Fruit fly (Drosophila melanogaster) whole organism, embryonic: ENCODE results near the gene ari-1.

Experiments
- ATbp ChIP-seq: fragments of 200-800 bp; sonication (Bioruptor generic); optimal IDR thresholded peaks from 2 replicates; lab custom pipeline; 2017; ENCODE audit warnings: missing biosample characterization, mild to moderate bottlenecking, missing genetic modification characterization, missing genetic modification reagents
- Ada2b ChIP-seq: fragments of 200-800 bp; sonication (Bioruptor generic); IDR thresholded peaks from 2 replicates; pipeline ENCODE4 v1.3.6; 2022; ENCODE audit warnings: missing biosample characterization, missing genetic modification characterization
- Atf3 ChIP-seq: fragments of 200-800 bp; sonication (Bioruptor generic); optimal IDR thresholded peaks from 3 replicates; lab custom pipeline; 2016; ENCODE audit warnings: missing biosample characterization, missing genetic modification characterization
- Bteb2 ChIP-seq: fragments of 200-800 bp; sonication (Bioruptor generic); optimal IDR thresholded peaks from 2 replicates; lab custom pipeline; 2016; ENCODE audit warnings: missing biosample characterization, missing genetic modification characterization
- CG1024 ChIP-seq: fragments of 200-800 bp; sonication (Bioruptor generic); IDR thresholded peaks from 2 replicates; pipeline ENCODE4 v1.3.6; 2022; ENCODE audit warnings: missing biosample characterization, missing genetic modification characterization
- CG12104 ChIP-seq: fragments of 200-800 bp; sonication (Bioruptor generic); optimal IDR thresholded peaks from 3 replicates; lab custom pipeline; 2016; ENCODE audit warnings: missing biosample characterization, missing genetic modification characterization
- CG12391 ChIP-seq: fragments of 200-800 bp; sonication (Bioruptor generic); optimal IDR thresholded peaks from 3 replicates; lab custom pipeline; 2018; ENCODE audit warnings: missing biosample characterization, mild to moderate bottlenecking, missing genetic modification characterization, moderate library complexity
- CG13296 ChIP-seq: fragments of 200-800 bp; sonication (Bioruptor generic); optimal IDR thresholded peaks from 3 replicates; lab custom pipeline; 2018; ENCODE audit warnings: missing biosample characterization, mild to moderate bottlenecking, missing genetic modification characterization
- CG17912 ChIP-seq: fragments of 200-800 bp; sonication (Bioruptor generic); optimal IDR thresholded peaks from 2 replicates; lab custom pipeline; 2018; ENCODE audit warnings: missing biosample characterization, mild to moderate bottlenecking, missing genetic modification characterization
- CG2120 ChIP-seq: fragments of 200-800 bp; sonication (Bioruptor generic); optimal IDR thresholded peaks from 3 replicates; lab custom pipeline; 2016; ENCODE audit warnings: missing biosample characterization, missing genetic modification characterization
- CG3163 ChIP-seq: fragments of 200-800 bp; sonication (Bioruptor generic); optimal IDR thresholded peaks from 3 replicates; lab custom pipeline; 2016; ENCODE audit warnings: missing biosample characterization, missing genetic modification characterization
- CG32772 ChIP-seq: fragments of 200-800 bp; sonication (Bioruptor generic); IDR thresholded peaks from 2 replicates; pipeline ENCODE4 v1.3.6; 2022; ENCODE audit warnings: missing biosample characterization, missing genetic modification characterization
- CG4707 ChIP-seq: fragments of 200-800 bp; sonication (Bioruptor generic); optimal IDR thresholded peaks from 2 replicates; lab custom pipeline; 2018; ENCODE audit warnings: missing biosample characterization, mild to moderate bottlenecking, missing genetic modification characterization, moderate library complexity
- CG7357 ChIP-seq: fragments of 200-800 bp; sonication (Bioruptor generic); IDR thresholded peaks from 3 replicates; pipeline ENCODE4 v1.3.6; 2022; ENCODE audit warnings: missing biosample characterization, missing genetic modification characterization
- CG7745 ChIP-seq: fragments of 200-800 bp; sonication (Bioruptor generic); optimal IDR thresholded peaks from 2 replicates; lab custom pipeline; 2018; ENCODE audit warnings: missing biosample characterization, mild to moderate bottlenecking, missing genetic modification characterization, moderate library complexity
- CG8089 ChIP-seq: fragments of 200-800 bp; sonication (Bioruptor generic); optimal IDR thresholded peaks from 3 replicates; lab custom pipeline; 2016; ENCODE audit warnings: missing biosample characterization, missing genetic modification characterization
- CG9727 ChIP-seq: fragments of 200-800 bp; sonication (Bioruptor generic); optimal IDR thresholded peaks from 3 replicates; lab custom pipeline; 2017; ENCODE audit warnings: missing biosample characterization, mild to moderate bottlenecking, missing genetic modification characterization
- CG9932 ChIP-seq: fragments of 200-800 bp; sonication (Bioruptor generic); IDR thresholded peaks from 2 replicates; pipeline ENCODE4 v1.3.6; 2022; ENCODE audit warnings: missing biosample characterization, missing genetic modification characterization
- D19B ChIP-seq: fragments of 200-800 bp; sonication (Bioruptor generic); optimal IDR thresholded peaks from 2 replicates; lab custom pipeline; 2017; ENCODE audit warnings: missing biosample characterization, mild to moderate bottlenecking, missing genetic modification characterization
- Dll ChIP-seq: fragments of 200-800 bp; sonication (Bioruptor generic); IDR thresholded peaks from 4 replicates; pipeline ENCODE4 v1.3.6; 2022; ENCODE audit warnings: missing biosample characterization, missing genetic modification characterization; ENCODE audit not compliant: partially characterized antibody
- H2.0 ChIP-seq: fragments of 200-800 bp; sonication (Bioruptor generic); IDR thresholded peaks from 2 replicates; pipeline ENCODE4 v1.3.6; 2022; ENCODE audit warnings: missing biosample characterization, missing genetic modification characterization
- HHEX ChIP-seq: fragments of 200-800 bp; sonication (Bioruptor generic); optimal IDR thresholded peaks from 3 replicates; lab custom pipeline; 2017; ENCODE audit warnings: missing biosample characterization, mild to moderate bottlenecking, missing genetic modification characterization, missing genetic modification reagents
- Hr51 ChIP-seq, 2 experiments: fragments of 200-800 bp; sonication (Bioruptor generic); optimal IDR thresholded peaks; 2 replicates in 1 of 2; 3 replicates in 1 of 2; lab custom pipeline; 2016 to 2018; ENCODE audit warnings: missing biosample characterization in 2 of 2, missing genetic modification characterization in 2 of 2, mild to moderate bottlenecking in 1 of 2, moderate library complexity in 1 of 2
- Max ChIP-seq: fragments of 200-800 bp; sonication (Bioruptor generic); optimal IDR thresholded peaks from 2 replicates; lab custom pipeline; 2016; ENCODE audit warnings: missing biosample characterization, mild to moderate bottlenecking, missing genetic modification characterization
- Neu2 ChIP-seq: fragments of 200-800 bp; sonication (Bioruptor generic); optimal IDR thresholded peaks from 3 replicates; lab custom pipeline; 2016; ENCODE audit warnings: missing biosample characterization, missing genetic modification characterization, borderline replicate concordance
- Nf-YC ChIP-seq: fragments of 200-800 bp; optimal IDR thresholded peaks from 3 replicates; lab custom pipeline; 2019; ENCODE audit warnings: missing biosample characterization, mild to moderate bottlenecking, missing genetic modification characterization, moderate library complexity
- Optix ChIP-seq: fragments of 200-800 bp; sonication (Bioruptor generic); IDR thresholded peaks from 3 replicates; pipeline ENCODE4 v1.3.6; 2022; ENCODE audit warnings: missing biosample characterization, missing genetic modification characterization
- Tbp ChIP-seq: fragments of >200 bp; optimal IDR thresholded peaks from 2 replicates; lab custom pipeline; 2018; ENCODE audit warnings: missing biosample characterization, missing genetic modification characterization
- Xrp1 ChIP-seq: fragments of 200-800 bp; sonication (Bioruptor generic); IDR thresholded peaks from 2 replicates; pipeline ENCODE4 v1.3.6; 2022; ENCODE audit warnings: missing biosample characterization, missing genetic modification characterization
- ara ChIP-seq: fragments of 200-800 bp; sonication (Bioruptor generic); IDR thresholded peaks from 2 replicates; pipeline ENCODE4 v1.3.6; 2022; ENCODE audit warnings: missing biosample characterization, missing genetic modification characterization
- az2 ChIP-seq: fragments of 200-800 bp; sonication (Bioruptor generic); optimal IDR thresholded peaks from 3 replicates; lab custom pipeline; 2016; ENCODE audit warnings: missing biosample characterization, missing genetic modification characterization
- bcd ChIP-seq: fragments of 200-800 bp; sonication (Bioruptor generic); optimal IDR thresholded peaks from 2 replicates; lab custom pipeline; 2017; ENCODE audit warnings: missing biosample characterization, mild to moderate bottlenecking, missing genetic modification characterization
- corto ChIP-seq: fragments of 200-800 bp; sonication (Bioruptor generic); optimal IDR thresholded peaks from 2 replicates; lab custom pipeline; 2016; ENCODE audit warnings: missing biosample characterization, mild to moderate bottlenecking, missing genetic modification characterization, moderate library complexity
- ems ChIP-seq: fragments of 200-800 bp; sonication (Bioruptor generic); optimal IDR thresholded peaks from 3 replicates; lab custom pipeline; 2016; ENCODE audit warnings: missing biosample characterization, missing genetic modification characterization
- eve ChIP-seq, 2 experiments: fragments of >200 bp; optimal IDR thresholded peaks; 2 replicates each; lab custom pipeline; 2017; ENCODE audit warnings: missing biosample characterization in 2 of 2, missing genetic modification characterization in 2 of 2
- gcm ChIP-seq: fragments of 200-800 bp; sonication (Bioruptor generic); optimal IDR thresholded peaks from 2 replicates; lab custom pipeline; 2019; ENCODE audit warnings: missing biosample characterization, mild to moderate bottlenecking, missing genetic modification characterization, moderate library complexity
- gem ChIP-seq: fragments of 200-800 bp; sonication (Bioruptor generic); optimal IDR thresholded peaks from 2 replicates; lab custom pipeline; 2019; ENCODE audit warnings: missing biosample characterization, mild to moderate bottlenecking, missing genetic modification characterization, moderate library complexity
- gt ChIP-seq: fragments of 200-800 bp; sonication (Bioruptor generic); IDR thresholded peaks from 2 replicates; pipeline ENCODE4 v1.3.6; 2022; ENCODE audit warnings: missing biosample characterization, missing genetic modification characterization
- hbn ChIP-seq: fragments of 200-800 bp; sonication (Bioruptor generic); IDR thresholded peaks from 2 replicates; pipeline ENCODE4 v1.3.6; 2022; ENCODE audit warnings: missing biosample characterization, missing genetic modification characterization; ENCODE audit not compliant: partially characterized antibody
- jigr1 ChIP-seq: fragments of 200-800 bp; sonication (Bioruptor generic); IDR thresholded peaks from 3 replicates; pipeline ENCODE4 v1.3.6; 2022; ENCODE audit warnings: missing biosample characterization, missing genetic modification characterization
- lilli ChIP-seq: fragments of 200-800 bp; sonication (Bioruptor generic); optimal IDR thresholded peaks from 3 replicates; lab custom pipeline; 2016; ENCODE audit warnings: missing biosample characterization, missing genetic modification characterization
- lola ChIP-seq, 3 experiments: fragments of >200 bp in 2 of 3; fragments of 200-800 bp in 1 of 3; sonication (Bioruptor generic) in 1 of 3; optimal IDR thresholded peaks; 2 replicates each; lab custom pipeline; 2017 to 2019; ENCODE audit warnings: missing biosample characterization in 3 of 3, missing genetic modification characterization in 3 of 3, mild to moderate bottlenecking in 1 of 3, moderate library complexity in 1 of 3
- odd ChIP-seq: fragments of 200-800 bp; sonication (Bioruptor generic); optimal IDR thresholded peaks from 2 replicates; lab custom pipeline; 2017; ENCODE audit warnings: missing biosample characterization, mild to moderate bottlenecking, missing genetic modification characterization
- sd ChIP-seq: fragments of 200-800 bp; sonication (Bioruptor generic); optimal IDR thresholded peaks from 3 replicates; lab custom pipeline; 2018; ENCODE audit warnings: missing biosample characterization, mild to moderate bottlenecking, missing genetic modification characterization, moderate library complexity
- sens ChIP-seq: fragments of 200-800 bp; sonication (Bioruptor generic); peaks from one replicate; lab custom pipeline; 2016; ENCODE audit warnings: missing biosample characterization, missing genetic modification characterization
- slbo ChIP-seq: fragments of 200-800 bp; sonication (Bioruptor generic); IDR thresholded peaks from 2 replicates; pipeline ENCODE4 v1.3.6; 2022; ENCODE audit warnings: missing biosample characterization, missing genetic modification characterization
- ssp ChIP-seq: fragments of 200-800 bp; sonication (Bioruptor generic); IDR thresholded peaks from 2 replicates; pipeline ENCODE4 v1.3.6; 2022; ENCODE audit warnings: missing biosample characterization, missing genetic modification characterization
- tap ChIP-seq: fragments of 200-800 bp; optimal IDR thresholded peaks from 3 replicates; lab custom pipeline; 2019; ENCODE audit warnings: missing biosample characterization, mild to moderate bottlenecking, missing genetic modification characterization, moderate library complexity
- tgo ChIP-seq: fragments of 200-800 bp; sonication (Bioruptor generic); IDR thresholded peaks from 3 replicates; pipeline ENCODE4 v1.3.6; 2022; ENCODE audit warnings: missing biosample characterization, missing genetic modification characterization
- tll ChIP-seq, 2 experiments: fragments of 200-800 bp in 1 of 2; fragments of >200 bp in 1 of 2; sonication (Bioruptor generic) in 1 of 2; optimal IDR thresholded peaks; 2 replicates each; lab custom pipeline; 2017 to 2019; ENCODE audit warnings: missing biosample characterization in 2 of 2, missing genetic modification characterization in 2 of 2, mild to moderate bottlenecking in 1 of 2, moderate library complexity in 1 of 2
- trh ChIP-seq: fragments of 200-800 bp; sonication (Bioruptor generic); optimal IDR thresholded peaks from 2 replicates; lab custom pipeline; 2016; ENCODE audit warnings: missing biosample characterization, missing genetic modification characterization
- z ChIP-seq: fragments of 200-800 bp; sonication (Bioruptor generic); IDR thresholded peaks from 3 replicates; pipeline ENCODE4 v1.3.6; 2022; ENCODE audit warnings: missing biosample characterization, missing genetic modification characterization

The ari-1 gene

dm6 chrX:18125520-18125919, 12.1 kb downstream of the ari-1 start (continued):
- TF ChIP-seq Max (GFP tag; lab: Kevin White, UChicago): peak; percentile 4
- no peak for TF ChIP-seq Atf3 (GFP tag; lab: Kevin White, UChicago)
- no peak for TF ChIP-seq jigr1 (GFP tag; lab: Robert Waterston, UW)
- 0 out of 3 replicates have a peak, but pooled peaks have one; percentile 10 for TF ChIP-seq CG7357 (GFP tag; lab: Robert Waterston, UW)
- TF ChIP-seq Bteb2 (GFP tag; lab: Kevin White, UChicago): no peak
- no peak for TF ChIP-seq tll (GFP tag; optimal IDR thresholded peaks at IDR 0.05; lab: Kevin White, UChicago)
- peak; percentile 25 for TF ChIP-seq HHEX (GFP tag; lab: Kevin White, UChicago)
- TF ChIP-seq Nf-YC (tag; lab: Kevin White, UChicago): peak; percentile 2
- no peak for TF ChIP-seq CG17912 (GFP tag; lab: Kevin White, UChicago)
- no peak for TF ChIP-seq hbn (GFP tag; lab: Robert Waterston, UW)
- TF ChIP-seq bcd (GFP tag; lab: Kevin White, UChicago): peak; percentile 30
- no peak for TF ChIP-seq ems (GFP tag; lab: Kevin White, UChicago)
- peak; percentile 33 for TF ChIP-seq CG12391
- TF ChIP-seq CG1024: no peak
- no peak for TF ChIP-seq tap (tag; lab: Kevin White, UChicago)
- peak; percentile 17 for TF ChIP-seq odd (GFP tag; lab: Kevin White, UChicago)
- TF ChIP-seq Neu2 (GFP tag; lab: Kevin White, UChicago): no peak
- TF ChIP-seq CG3163 (GFP tag; lab: Kevin White, UChicago): no peak
- TF ChIP-seq CG13296 (GFP tag; lab: Kevin White, UChicago): peak; percentile 46
- no peak for TF ChIP-seq sens (GFP tag; lab: Kevin White, UChicago)
- peak; percentile 8 for TF ChIP-seq D19B
- peak; percentile 58 for TF ChIP-seq gem (tag; lab: Kevin White, UChicago)
- no peak for TF ChIP-seq Tbp (GFP tag; lab: Kevin White, UChicago)
- TF ChIP-seq CG9727 (GFP tag; lab: Kevin White, UChicago): peak; percentile 52
- no peak for TF ChIP-seq CG9932
- TF ChIP-seq Xrp1 (GFP tag; lab: Robert Waterston, UW): no peak
- TF ChIP-seq lola (GFP tag; optimal IDR thresholded peaks at IDR 0.05; lab: Kevin White, UChicago): no peak
- no peak for TF ChIP-seq Optix (GFP tag; lab: Robert Waterston, UW)
- TF ChIP-seq CG8089 (GFP tag; lab: Kevin White, UChicago): no peak
- TF ChIP-seq H2.0 (GFP tag; lab: Robert Waterston, UW): no peak
- peak in 1 of 2 experiments; percentile 42 for TF ChIP-seq Hr51 (GFP tag; optimal IDR thresholded peaks at IDR 0.05; lab: Kevin White, UChicago)
- TF ChIP-seq Dll: no peak
- TF ChIP-seq CG32772 (GFP tag; lab: Robert Waterston, UW): no peak
- TF ChIP-seq ATbp (GFP tag; lab: Kevin White, UChicago): no peak
- TF ChIP-seq ara (GFP tag; lab: Robert Waterston, UW): no peak
- no peak for TF ChIP-seq az2
- no peak for TF ChIP-seq slbo (GFP tag; lab: Robert Waterston, UW)
- no peak for TF ChIP-seq sd (tag; lab: Kevin White, UChicago)
- peak in 1 of 2 experiments; percentile 16 for TF ChIP-seq eve (GFP tag; optimal IDR thresholded peaks at IDR 0.05; lab: Kevin White, UChicago)
- TF ChIP-seq Ada2b: no peak
- no peak for TF ChIP-seq gt (GFP tag; lab: Robert Waterston, UW)
- TF ChIP-seq lilli (GFP tag; lab: Kevin White, UChicago): peak; percentile 15
- no peak for TF ChIP-seq CG12104 (GFP tag; lab: Kevin White, UChicago)
- TF ChIP-seq CG4707 (GFP tag; lab: Kevin White, UChicago): no peak
- no peak for TF ChIP-seq tgo
- TF ChIP-seq trh (GFP tag; lab: Kevin White, UChicago): no peak
- no peak for TF ChIP-seq z
- TF ChIP-seq ssp (GFP tag; lab: Robert Waterston, UW): no peak
- no peak for TF ChIP-seq CG7745 (tag; lab: Kevin White, UChicago)
- TF ChIP-seq CG2120 (GFP tag; lab: Kevin White, UChicago): peak; percentile 51
- TF ChIP-seq gcm: no peak
- TF ChIP-seq corto: no peak
